Worm (Caenorhabditis elegans) whole organism, young adult: Measurements from ENCODE around the gene F56H9.6.

Experiments used
- B0035.1 ChIP-seq: sonication (generic microtip); optimal IDR thresholded peaks from 2 replicates; lab custom pipeline; 2016; ENCODE audit warnings: missing genetic modification characterization, mild to moderate bottlenecking, missing compliant biosample characterization, missing genotype, missing genetic modification reagents
- B0336.3 ChIP-seq: fragments of 200-800 bp; sonication (Bioruptor generic); IDR thresholded peaks from 2 replicates; pipeline ENCODE4 v1.3.6; 2022; ENCODE audit warnings: missing genetic modification characterization, missing compliant biosample characterization
- D2030.7 ChIP-seq: fragments of 200-800 bp; sonication (Bioruptor generic); IDR thresholded peaks from 2 replicates; pipeline ENCODE4 v1.3.6; 2022; ENCODE audit warnings: missing genetic modification reagents, missing genetic modification characterization, missing compliant biosample characterization
- F55B11.4 ChIP-seq: sonication (generic microtip); optimal IDR thresholded peaks from 2 replicates; lab custom pipeline; 2016; ENCODE audit warnings: missing compliant biosample characterization, missing genetic modification characterization, borderline replicate concordance; ENCODE audit not compliant: insufficient read depth
- F57C9.4 ChIP-seq: sonication (generic microtip); optimal IDR thresholded peaks from 2 replicates; lab custom pipeline; 2017; ENCODE audit warnings: mild to moderate bottlenecking, missing genetic modification characterization, missing compliant biosample characterization
- T07F8.4 ChIP-seq: sonication (generic microtip); optimal IDR thresholded peaks from 2 replicates; lab custom pipeline; 2016; ENCODE audit warnings: mild to moderate bottlenecking, missing genetic modification characterization, moderate library complexity, missing compliant biosample characterization
- T26A5.8 ChIP-seq: sonication (generic microtip); optimal IDR thresholded peaks from 2 replicates; lab custom pipeline; 2016; ENCODE audit warnings: missing genetic modification characterization, missing compliant biosample characterization
- Y53G8AR.9 ChIP-seq: fragments of 200-800 bp; sonication (Bioruptor generic); conservative IDR thresholded peaks from 2 replicates; pipeline ENCODE4 v1.3.6; 2022; ENCODE audit warnings: missing genetic modification reagents, missing genetic modification characterization, missing compliant biosample characterization
- Y56A3A.18 ChIP-seq: fragments of 200-800 bp; sonication (Bioruptor generic); IDR thresholded peaks from 2 replicates; pipeline ENCODE4 v1.3.6; 2022; ENCODE audit warnings: missing genetic modification reagents, missing genetic modification characterization, missing compliant biosample characterization
- Y79H2A.3 ChIP-seq: fragments of 200-800 bp; sonication (Bioruptor generic); conservative IDR thresholded peaks from 2 replicates; pipeline ENCODE4 v1.3.6; 2022; ENCODE audit warnings: missing genetic modification reagents, missing genetic modification characterization, missing compliant biosample characterization
- Y95B8A.8 ChIP-seq: fragments of 200-800 bp; sonication (Bioruptor generic); IDR thresholded peaks from 2 replicates; pipeline ENCODE4 v1.3.6; 2022; ENCODE audit warnings: missing genetic modification reagents, missing genetic modification characterization, missing compliant biosample characterization
- ZK185.1 ChIP-seq: sonication (generic microtip); optimal IDR thresholded peaks from 2 replicates; lab custom pipeline; 2016; ENCODE audit warnings: mild to moderate bottlenecking, missing genetic modification characterization, missing compliant biosample characterization; ENCODE audit not compliant: poor library complexity, severe bottlenecking
- aptf-3 ChIP-seq: fragments of 200-800 bp; sonication (Bioruptor generic); IDR thresholded peaks from 2 replicates; pipeline ENCODE4 v1.3.6; 2022; ENCODE audit warnings: missing genetic modification characterization, missing compliant biosample characterization
- attf-3 ChIP-seq: fragments of 200-800 bp; sonication (Bioruptor generic); conservative IDR thresholded peaks from 2 replicates; pipeline ENCODE4 v1.3.6; 2022; ENCODE audit warnings: missing genetic modification reagents, missing genetic modification characterization, missing compliant biosample characterization
- attf-6 ChIP-seq: fragments of 200-800 bp; sonication (Bioruptor generic); IDR thresholded peaks from 2 replicates; pipeline ENCODE4 v1.3.6; 2022; ENCODE audit warnings: missing genetic modification reagents, missing genetic modification characterization, missing compliant biosample characterization
- cebp-1 ChIP-seq, 2 experiments: fragments of 200-800 bp in 1 of 2; sonication (Bioruptor generic) in 1 of 2; sonication (generic microtip) in 1 of 2; IDR thresholded peaks in 1 of 2; optimal IDR thresholded peaks in 1 of 2; 2 replicates each; pipeline versions ENCODE4 v1.3.6 to Lab custom; 2017 to 2022; ENCODE audit warnings: missing compliant biosample characterization in 2 of 2, missing genetic modification characterization in 2 of 2, mild to moderate bottlenecking in 1 of 2, missing genetic modification reagents in 1 of 2, moderate library complexity in 1 of 2
- cebp-2 ChIP-seq: fragments of 200-800 bp; sonication (Bioruptor generic); IDR thresholded peaks from 2 replicates; pipeline ENCODE4 v1.3.6; 2022; ENCODE audit warnings: missing genetic modification characterization, missing compliant biosample characterization
- ceh-100 ChIP-seq: fragments of 200-800 bp; sonication (Bioruptor generic); IDR thresholded peaks from 2 replicates; pipeline ENCODE4 v1.3.6; 2022; ENCODE audit warnings: missing genetic modification reagents, missing genetic modification characterization, missing compliant biosample characterization
- ceh-40 ChIP-seq: fragments of 200-800 bp; sonication (Bioruptor generic); IDR thresholded peaks from 2 replicates; pipeline ENCODE4 v1.3.6; 2022; ENCODE audit warnings: missing genetic modification characterization, missing compliant biosample characterization
- ceh-58 ChIP-seq: fragments of 200-800 bp; sonication (Bioruptor generic); IDR thresholded peaks from 2 replicates; pipeline ENCODE4 v1.3.6; 2022; ENCODE audit warnings: missing genetic modification characterization, missing compliant biosample characterization
- ceh-79 ChIP-seq: sonication (generic microtip); optimal IDR thresholded peaks from 2 replicates; lab custom pipeline; 2017; ENCODE audit warnings: mild to moderate bottlenecking, missing genetic modification characterization, missing compliant biosample characterization
- ceh-91 ChIP-seq: fragments of 200-800 bp; sonication (Bioruptor generic); IDR thresholded peaks from 2 replicates; pipeline ENCODE4 v1.3.6; 2022; ENCODE audit warnings: missing genetic modification reagents, missing genetic modification characterization, missing compliant biosample characterization
- chd-7 ChIP-seq: sonication (generic microtip); optimal IDR thresholded peaks from 2 replicates; lab custom pipeline; 2016; ENCODE audit warnings: mild to moderate bottlenecking, missing genetic modification characterization, moderate library complexity, missing compliant biosample characterization
- dpff-1 ChIP-seq: sonication (generic microtip); optimal IDR thresholded peaks from 2 replicates; lab custom pipeline; 2017; ENCODE audit warnings: mild to moderate bottlenecking, missing genetic modification characterization, missing compliant biosample characterization
- fkh-3 ChIP-seq: sonication (generic microtip); optimal IDR thresholded peaks from 2 replicates; lab custom pipeline; 2016; ENCODE audit warnings: mild to moderate bottlenecking, missing genetic modification characterization, missing compliant biosample characterization
- gei-17 ChIP-seq: fragments of 200-800 bp; sonication (Bioruptor generic); optimal IDR thresholded peaks from 2 replicates; lab custom pipeline; 2018; ENCODE audit warnings: mild to moderate bottlenecking, missing genetic modification characterization, missing compliant biosample characterization
- hmg-1.2 ChIP-seq: fragments of 200-800 bp; sonication (Bioruptor generic); IDR thresholded peaks from 2 replicates; pipeline ENCODE4 v1.3.6; 2022; ENCODE audit warnings: missing genetic modification reagents, missing genetic modification characterization, missing compliant biosample characterization
- hmg-20 ChIP-seq: fragments of 200-800 bp; sonication (Bioruptor generic); IDR thresholded peaks from 2 replicates; pipeline ENCODE4 v1.3.6; 2022; ENCODE audit warnings: missing genetic modification reagents, missing genetic modification characterization, missing compliant biosample characterization
- lin-35 ChIP-seq, 3 experiments: fragments of 150-350 bp in 2 of 3; sonication (generic microtip) in 1 of 3; optimal IDR thresholded peaks; 2 replicates each; lab custom pipeline; 2014 to 2018; ENCODE audit warnings: missing biosample characterization in 3 of 3, missing genetic modification characterization in 3 of 3, missing genetic modification reagents in 3 of 3
- lsl-1 ChIP-seq: fragments of 200-800 bp; sonication (Bioruptor generic); optimal IDR thresholded peaks from 2 replicates; lab custom pipeline; 2018; ENCODE audit warnings: mild to moderate bottlenecking, missing genetic modification characterization, moderate library complexity, missing compliant biosample characterization
- lsy-27 ChIP-seq: sonication (generic microtip); optimal IDR thresholded peaks from 2 replicates; lab custom pipeline; 2017; ENCODE audit warnings: missing genetic modification characterization, mild to moderate bottlenecking, missing compliant biosample characterization, antibody characterized with exemption, missing genotype, borderline replicate concordance; ENCODE audit not compliant: insufficient read depth
- mcd-1 ChIP-seq: fragments of 200-800 bp; sonication (Bioruptor generic); IDR thresholded peaks from 2 replicates; pipeline ENCODE4 v1.3.6; 2022; ENCODE audit warnings: missing genetic modification reagents, missing genetic modification characterization, missing compliant biosample characterization
- mxl-1 ChIP-seq: sonication (generic microtip); optimal IDR thresholded peaks from 2 replicates; lab custom pipeline; 2016; ENCODE audit warnings: missing genetic modification characterization, missing compliant biosample characterization
- nfyb-1 ChIP-seq: fragments of 200-800 bp; sonication (Bioruptor generic); IDR thresholded peaks from 2 replicates; pipeline ENCODE4 v1.3.6; 2022; ENCODE audit warnings: missing genetic modification reagents, missing genetic modification characterization, missing compliant biosample characterization
- nhr-120 ChIP-seq: fragments of 200-800 bp; sonication (Bioruptor generic); IDR thresholded peaks from 2 replicates; pipeline ENCODE4 v1.3.6; 2022; ENCODE audit warnings: missing genetic modification characterization, missing compliant biosample characterization
- nhr-80 ChIP-seq: sonication (generic microtip); optimal IDR thresholded peaks from 2 replicates; lab custom pipeline; 2016; ENCODE audit warnings: missing genetic modification characterization, missing compliant biosample characterization
- nhr-90 ChIP-seq: sonication (generic microtip); optimal IDR thresholded peaks from 2 replicates; lab custom pipeline; 2016; ENCODE audit warnings: missing genotype, mild to moderate bottlenecking, missing genetic modification characterization, missing compliant biosample characterization
- pbrm-1 ChIP-seq: fragments of 200-800 bp; sonication (Bioruptor generic); IDR thresholded peaks from 2 replicates; pipeline ENCODE4 v1.3.6; 2022; ENCODE audit warnings: missing genetic modification reagents, missing genetic modification characterization, missing compliant biosample characterization
- rcor-1 ChIP-seq: fragments of 200-800 bp; sonication (Bioruptor generic); IDR thresholded peaks from 2 replicates; pipeline ENCODE4 v1.3.6; 2022; ENCODE audit warnings: missing genetic modification reagents, missing genetic modification characterization, missing compliant biosample characterization
- repo-1 ChIP-seq: sonication (generic microtip); optimal IDR thresholded peaks from 2 replicates; lab custom pipeline; 2017; ENCODE audit warnings: mild to moderate bottlenecking, missing genetic modification characterization, missing compliant biosample characterization
- rpc-1 ChIP-seq, 2 experiments: fragments of 150-350 bp in 1 of 2; sonication (generic microtip) in 1 of 2; optimal IDR thresholded peaks; 2 replicates each; lab custom pipeline; 2014 to 2018; ENCODE audit warnings: missing biosample characterization in 1 of 2, missing genetic modification characterization in 1 of 2, missing genetic modification reagents in 1 of 2, missing genotype in 1 of 2
- sdz-38 ChIP-seq: sonication (generic microtip); optimal IDR thresholded peaks from 2 replicates; lab custom pipeline; 2016; ENCODE audit warnings: missing genotype, missing genetic modification characterization, missing compliant biosample characterization
- sea-2 ChIP-seq: fragments of 200-800 bp; sonication (Bioruptor generic); IDR thresholded peaks from 2 replicates; pipeline ENCODE4 v1.3.6; 2022; ENCODE audit warnings: missing genetic modification characterization, missing compliant biosample characterization
- tlf-1 ChIP-seq: fragments of 200-800 bp; sonication (Bioruptor generic); optimal IDR thresholded peaks from 2 replicates; lab custom pipeline; 2018; ENCODE audit warnings: mild to moderate bottlenecking, missing genetic modification characterization, missing compliant biosample characterization
- zfh-2 ChIP-seq: fragments of 200-800 bp; sonication (Bioruptor generic); conservative IDR thresholded peaks from 2 replicates; pipeline ENCODE4 v1.3.6; 2022; ENCODE audit warnings: missing genetic modification reagents, missing genetic modification characterization, missing compliant biosample characterization
- ztf-22 ChIP-seq: fragments of 200-800 bp; sonication (Bioruptor generic); optimal IDR thresholded peaks from 2 replicates; lab custom pipeline; 2018; ENCODE audit warnings: mild to moderate bottlenecking, missing genetic modification characterization, moderate library complexity, missing compliant biosample characterization
- ztf-26 ChIP-seq: sonication (generic microtip); optimal IDR thresholded peaks from 2 replicates; lab custom pipeline; 2017; ENCODE audit warnings: missing genetic modification characterization, missing compliant biosample characterization
- ztf-6 ChIP-seq: fragments of 200-800 bp; sonication (Bioruptor generic); IDR thresholded peaks from 2 replicates; pipeline ENCODE4 v1.3.6; 2022; ENCODE audit warnings: missing genetic modification reagents, missing genetic modification characterization, missing compliant biosample characterization

F56H9.6 gene

ce11 chrV:12596795-12597194 is 32.8 kb downstream of the F56H9.6 start (continued):
- TF ChIP-seq dpff-1 (tag; lab: Kevin White, UChicago), result no peak
- TF ChIP-seq fkh-3 (tag; lab: Kevin White, UChicago), result no peak
- TF ChIP-seq ztf-26 (tag; lab: Kevin White, UChicago), result peak; percentile 45
- TF ChIP-seq gei-17, result no peak
- 0 out of 2 replicates have a peak, but pooled peaks have one; percentile 15 for TF ChIP-seq Y79H2A.3
- TF ChIP-seq cebp-2 (GFP tag; lab: Robert Waterston, UW), result peak; percentile 92
- peak; percentile 43; the same call in 1 of the 2 replicates for TF ChIP-seq pbrm-1 (GFP tag; lab: Robert Waterston, UW)
- peak; percentile 27 for TF ChIP-seq lsl-1 (GFP tag; lab: Kevin White, UChicago)
- TF ChIP-seq ceh-40 (GFP tag; lab: Robert Waterston, UW), result no peak
- peak; percentile 56 for TF ChIP-seq T07F8.4 (tag; lab: Kevin White, UChicago)
- TF ChIP-seq chd-7 (tag; lab: Kevin White, UChicago), result peak; percentile 48
- no peak for TF ChIP-seq T26A5.8
- no peak for TF ChIP-seq ceh-100 (GFP tag; lab: Robert Waterston, UW)
- TF ChIP-seq sdz-38 (tag; lab: Kevin White, UChicago), result no peak
- peak; percentile 73 for TF ChIP-seq repo-1 (tag; lab: Kevin White, UChicago)
- TF ChIP-seq Y95B8A.8 (GFP tag; lab: Robert Waterston, UW), result 0 out of 2 replicates have a peak, but pooled peaks have one; percentile 27
- TF ChIP-seq cebp-1 (GFP tag; IDR thresholded peaks at IDR 0.05; lab: Robert Waterston, UW), result no peak
- TF ChIP-seq cebp-1 (tag; optimal IDR thresholded peaks at IDR 0.05; lab: Kevin White, UChicago), result peak; percentile 58
- TF ChIP-seq ceh-79, result no peak
- TF ChIP-seq F55B11.4, result no peak
- no peak for TF ChIP-seq sea-2 (GFP tag; lab: Robert Waterston, UW)
- peak; percentile 84 for TF ChIP-seq ZK185.1 (tag; lab: Kevin White, UChicago)
- peak; percentile 68 for TF ChIP-seq B0035.1 (tag; lab: Kevin White, UChicago)
- TF ChIP-seq tlf-1, result no peak
- TF ChIP-seq hmg-20 (GFP tag; lab: Robert Waterston, UW), result no peak
- TF ChIP-seq ztf-6 (GFP tag; lab: Robert Waterston, UW), result no peak
- TF ChIP-seq rpc-1 (optimal IDR thresholded peaks at IDR 0.05; lab: Kevin White, UChicago), result peak; percentile 64
- peak; percentile 78 for TF ChIP-seq rpc-1 (tag; optimal IDR thresholded peaks at IDR 0.05; lab: Kevin White, UChicago)
- TF ChIP-seq ceh-91 (GFP tag; lab: Robert Waterston, UW), result no peak
- TF ChIP-seq F57C9.4 (tag; lab: Kevin White, UChicago), result no peak
- peak; percentile 35; the same call in 1 of the 2 replicates for TF ChIP-seq D2030.7
- TF ChIP-seq B0336.3 (GFP tag; lab: Robert Waterston, UW), result peak; percentile 74
- no peak for TF ChIP-seq lsy-27 (tag; lab: Kevin White, UChicago)
- TF ChIP-seq mxl-1 (tag; lab: Kevin White, UChicago), result peak; percentile 50
- no peak for TF ChIP-seq attf-6 (GFP tag; lab: Robert Waterston, UW)
- no peak for TF ChIP-seq nhr-120 (GFP tag; lab: Robert Waterston, UW)
- TF ChIP-seq attf-3 (GFP tag; lab: Robert Waterston, UW), result peak; percentile 52; the same call in 1 of the 2 replicates
- TF ChIP-seq rcor-1, result no peak
- TF ChIP-seq hmg-1.2, result peak; percentile 40; the same call in 1 of the 2 replicates
- TF ChIP-seq ceh-58, result no peak
- TF ChIP-seq aptf-3 (GFP tag; lab: Robert Waterston, UW), result no peak
- peak; percentile 53; the same call in 1 of the 2 replicates for TF ChIP-seq zfh-2 (GFP tag; lab: Robert Waterston, UW)
- TF ChIP-seq Y56A3A.18 (GFP tag; lab: Robert Waterston, UW), result peak; percentile 80; the same call in 1 of the 2 replicates
- TF ChIP-seq nhr-80 (tag; lab: Kevin White, UChicago), result peak; percentile 44
- no peak for TF ChIP-seq Y53G8AR.9 (GFP tag; lab: Robert Waterston, UW)
- TF ChIP-seq mcd-1 (GFP tag; lab: Robert Waterston, UW), result peak; percentile 50
- TF ChIP-seq ztf-22 (GFP tag; lab: Kevin White, UChicago), result no peak
- peak; percentile 90 for TF ChIP-seq nhr-90
- peak in 1 of 3 experiments; percentile 33 for TF ChIP-seq lin-35 (GFP tag; optimal IDR thresholded peaks at IDR 0.05; lab: Kevin White, UChicago)
- peak; percentile 75; the same call in 1 of the 2 replicates for TF ChIP-seq nfyb-1 (GFP tag; lab: Robert Waterston, UW)
